Worm (Caenorhabditis elegans) whole organism, L3 larva: Measurements from ENCODE around the gene C27A7.8.

Source experiments
- R02D3.7 ChIP-seq: fragments of 150-350 bp; optimal IDR thresholded peaks from 2 replicates; lab custom pipeline; 2014; ENCODE audit warnings: missing biosample characterization, missing genetic modification characterization
- nhr-12 ChIP-seq: fragments of 150-350 bp; optimal IDR thresholded peaks from 2 replicates; lab custom pipeline; 2014; ENCODE audit warnings: missing biosample characterization, missing genetic modification characterization

DNA sequence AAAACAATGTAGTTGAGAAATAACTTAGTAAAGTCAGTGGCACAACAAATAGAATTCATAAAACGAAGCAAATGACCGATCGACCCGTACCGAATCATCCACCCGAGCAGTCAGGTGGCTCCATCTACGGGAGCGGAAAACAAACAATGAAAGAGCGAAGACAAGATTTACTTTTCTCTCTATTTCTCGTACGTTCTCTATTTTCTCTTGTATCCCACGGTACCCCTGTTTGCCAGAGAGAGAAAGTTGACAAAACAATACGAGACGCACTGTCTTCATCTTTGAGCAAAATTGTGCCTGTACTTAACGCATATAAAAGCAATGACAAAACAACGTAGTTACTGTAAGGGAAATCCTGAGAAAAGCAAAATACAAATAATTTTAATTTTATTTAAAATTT lies 43.7 kb downstream of the C27A7.8 start:
- TF ChIP-seq R02D3.7 (tag; lab: Kevin White, UChicago) (no peak), nhr-12 (no peak)
